Worm (Caenorhabditis elegans): Measurements from ENCODE around the gene trd-1.

ce11 chrIII:7373802-7374435 is 12.1 kb upstream of the trd-1 start:
- TF ChIP-seq pqm-1 (tag; optimal IDR thresholded peaks at IDR 0.05) (no peak), ets-4 (tag; optimal IDR thresholded peaks at IDR 0.05) (no peak), F13H6.1 (tag; optimal IDR thresholded peaks at IDR 0.05) (no peak), madf-2 (tag; optimal IDR thresholded peaks at IDR 0.05) (no peak), nhr-11 (tag; optimal IDR thresholded peaks at IDR 0.05) (no peak), eyg-1 (tag; optimal IDR thresholded peaks at IDR 0.05) (no peak)

All from whole organism, late embryonic.